Worm (Caenorhabditis elegans) whole organism, L1 larva: ENCODE data around the gene dsl-6.

Source experiments
- C16A3.4 ChIP-seq: fragments of 150-350 bp; optimal IDR thresholded peaks from 2 replicates; lab custom pipeline; 2014; ENCODE audit warnings: missing biosample characterization, missing genetic modification characterization
- C34B4.2 ChIP-seq: sonication (generic microtip); optimal IDR thresholded peaks from 2 replicates; lab custom pipeline; 2017; ENCODE audit warnings: mild to moderate bottlenecking, missing genetic modification characterization, missing compliant biosample characterization
- blmp-1 ChIP-seq: fragments of 150-350 bp; optimal IDR thresholded peaks from 2 replicates; lab custom pipeline; 2014; ENCODE audit warnings: missing biosample characterization, missing genetic modification characterization
- ceh-63 ChIP-seq: fragments of 200-800 bp; sonication (Bioruptor generic); optimal IDR thresholded peaks from 2 replicates; lab custom pipeline; 2018; ENCODE audit warnings: mild to moderate bottlenecking, missing genetic modification characterization, missing compliant biosample characterization
- dpl-1 ChIP-seq, 3 experiments: fragments of 150-350 bp in 2 of 3; sonication (generic microtip) in 1 of 3; optimal IDR thresholded peaks; 2 replicates each; lab custom pipeline; 2014 to 2017; ENCODE audit warnings: missing biosample characterization in 3 of 3, missing genetic modification characterization in 3 of 3, missing genetic modification reagents in 3 of 3
- dsc-1 ChIP-seq: sonication (generic microtip); optimal IDR thresholded peaks from 2 replicates; lab custom pipeline; 2016; ENCODE audit warnings: mild to moderate bottlenecking, missing genetic modification characterization, missing compliant biosample characterization
- efl-1 ChIP-seq, 4 experiments: fragments of 150-350 bp; optimal IDR thresholded peaks in 3 of 4; peaks in 1 of 4; 1 replicate in 1 of 4; 2 replicates in 3 of 4; lab custom pipeline; 2014; ENCODE audit warnings: missing biosample characterization in 2 of 4, missing genetic modification characterization in 2 of 4, missing genetic modification reagents in 2 of 4
- efl-3 ChIP-seq: fragments of 200-800 bp; sonication (Bioruptor generic); optimal IDR thresholded peaks from 2 replicates; lab custom pipeline; 2018; ENCODE audit warnings: mild to moderate bottlenecking, missing genetic modification characterization, missing compliant biosample characterization
- elt-2 ChIP-seq: sonication (generic microtip); optimal IDR thresholded peaks from 2 replicates; lab custom pipeline; 2016; ENCODE audit warnings: missing genetic modification characterization, mild to moderate bottlenecking, inconsistent platforms, missing compliant biosample characterization, missing genetic modification reagents
- fkh-4 ChIP-seq: sonication (generic microtip); optimal IDR thresholded peaks from 2 replicates; lab custom pipeline; 2016; ENCODE audit warnings: missing compliant biosample characterization, missing genetic modification characterization, borderline replicate concordance
- fkh-8 ChIP-seq: sonication (generic microtip); optimal IDR thresholded peaks from 2 replicates; lab custom pipeline; 2016; ENCODE audit warnings: mild to moderate bottlenecking, missing genetic modification characterization, missing compliant biosample characterization
- fos-1 ChIP-seq: fragments of 150-350 bp; optimal IDR thresholded peaks from 2 replicates; lab custom pipeline; 2014; ENCODE audit warnings: missing biosample characterization, missing genetic modification characterization
- hpl-2 ChIP-seq: fragments of 150-350 bp; optimal IDR thresholded peaks from 2 replicates; lab custom pipeline; 2014; ENCODE audit warnings: missing biosample characterization, missing genetic modification reagents, missing genetic modification characterization
- irx-1 ChIP-seq: sonication (generic microtip); optimal IDR thresholded peaks from 2 replicates; lab custom pipeline; 2016; ENCODE audit warnings: missing genetic modification characterization, missing compliant biosample characterization
- lin-13 ChIP-seq: fragments of 150-350 bp; optimal IDR thresholded peaks from 2 replicates; lab custom pipeline; 2014; ENCODE audit warnings: missing biosample characterization, missing genetic modification reagents, missing genetic modification characterization
- lin-14 ChIP-seq: fragments of 200-800 bp; sonication (Bioruptor generic); optimal IDR thresholded peaks from 2 replicates; lab custom pipeline; 2018; ENCODE audit warnings: mild to moderate bottlenecking, missing genetic modification characterization, moderate library complexity, missing compliant biosample characterization
- lin-15B ChIP-seq: fragments of 150-350 bp; sonication (generic microtip); optimal IDR thresholded peaks from 3 replicates; lab custom pipeline; 2014; ENCODE audit warnings: missing biosample characterization, missing genetic modification characterization
- lin-35 ChIP-seq, 2 experiments: fragments of 150-350 bp; optimal IDR thresholded peaks; 2 replicates each; lab custom pipeline; 2014; ENCODE audit warnings: missing biosample characterization in 2 of 2, missing genetic modification characterization in 2 of 2, missing genetic modification reagents in 2 of 2
- lin-39 ChIP-seq: fragments of 150-350 bp; optimal IDR thresholded peaks from 2 replicates; lab custom pipeline; 2014; ENCODE audit warnings: missing biosample characterization, missing genetic modification reagents, missing genetic modification characterization
- mdl-1 ChIP-seq, 2 experiments: fragments of 150-350 bp; optimal IDR thresholded peaks; 2 replicates each; lab custom pipeline; 2014 to 2017; ENCODE audit warnings: missing biosample characterization in 2 of 2, missing genetic modification characterization in 2 of 2, inconsistent platforms in 1 of 2
- mep-1 ChIP-seq: fragments of 150-350 bp; optimal IDR thresholded peaks from 2 replicates; lab custom pipeline; 2014; ENCODE audit warnings: missing biosample characterization, missing genetic modification characterization
- nhr-11 ChIP-seq: fragments of 150-350 bp; optimal IDR thresholded peaks from 2 replicates; lab custom pipeline; 2014; ENCODE audit warnings: missing biosample characterization, missing genetic modification characterization
- nhr-19 ChIP-seq: fragments of 200-800 bp; sonication (Bioruptor generic); conservative IDR thresholded peaks from 2 replicates; pipeline ENCODE4 v1.3.6; 2022; ENCODE audit warnings: missing genetic modification characterization, missing compliant biosample characterization
- nhr-20 ChIP-seq: sonication (generic microtip); optimal IDR thresholded peaks from 2 replicates; lab custom pipeline; 2016; ENCODE audit warnings: mild to moderate bottlenecking, missing genetic modification characterization, missing compliant biosample characterization
- nhr-237 ChIP-seq: fragments of 150-350 bp; optimal IDR thresholded peaks from 2 replicates; lab custom pipeline; 2014; ENCODE audit warnings: missing biosample characterization, missing genetic modification characterization
- nhr-28 ChIP-seq: fragments of 150-350 bp; optimal IDR thresholded peaks from 2 replicates; lab custom pipeline; 2014; ENCODE audit warnings: missing biosample characterization, missing genetic modification characterization
- nhr-71 ChIP-seq: sonication (generic microtip); optimal IDR thresholded peaks from 2 replicates; lab custom pipeline; 2016; ENCODE audit warnings: mild to moderate bottlenecking, missing genetic modification characterization, moderate library complexity, missing compliant biosample characterization
- nhr-76 ChIP-seq: sonication (generic microtip); optimal IDR thresholded peaks from 2 replicates; lab custom pipeline; 2017; ENCODE audit warnings: missing biosample characterization, missing genetic modification characterization
- nhr-85 ChIP-seq: sonication (generic microtip); peaks from one replicate; lab custom pipeline; 2016; ENCODE audit warnings: missing genetic modification characterization, inconsistent platforms, missing compliant biosample characterization
- nhr-90 ChIP-seq: sonication (generic microtip); optimal IDR thresholded peaks from 2 replicates; lab custom pipeline; 2016; ENCODE audit warnings: mild to moderate bottlenecking, missing genetic modification characterization, missing compliant biosample characterization; ENCODE audit not compliant: poor library complexity
- rnt-1 ChIP-seq: sonication (generic microtip); optimal IDR thresholded peaks from 2 replicates; lab custom pipeline; 2016; ENCODE audit warnings: mild to moderate bottlenecking, missing genetic modification characterization, moderate library complexity, missing compliant biosample characterization
- snpc-4 ChIP-seq: fragments of 150-350 bp; optimal IDR thresholded peaks from 2 replicates; lab custom pipeline; 2014; ENCODE audit warnings: missing biosample characterization, missing genetic modification characterization
- snu-23 ChIP-seq: sonication (generic microtip); optimal IDR thresholded peaks from 2 replicates; lab custom pipeline; 2016; ENCODE audit warnings: missing genetic modification characterization, missing compliant biosample characterization
- sox-4 ChIP-seq: sonication (generic microtip); optimal IDR thresholded peaks from 2 replicates; lab custom pipeline; 2016; ENCODE audit warnings: missing genetic modification characterization, missing compliant biosample characterization
- swsn-7 ChIP-seq: sonication (generic microtip); optimal IDR thresholded peaks from 2 replicates; lab custom pipeline; 2016; ENCODE audit warnings: missing genetic modification characterization, missing compliant biosample characterization
- unc-30 ChIP-seq: sonication (generic microtip); optimal IDR thresholded peaks from 2 replicates; lab custom pipeline; 2017; ENCODE audit warnings: missing biosample characterization, missing genetic modification characterization
- unc-86 ChIP-seq: sonication (generic microtip); optimal IDR thresholded peaks from 2 replicates; lab custom pipeline; 2016; ENCODE audit warnings: missing genetic modification characterization, missing compliant biosample characterization
- vab-15 ChIP-seq: sonication (generic microtip); optimal IDR thresholded peaks from 2 replicates; lab custom pipeline; 2017; ENCODE audit warnings: missing genotype, mild to moderate bottlenecking, missing genetic modification characterization, missing compliant biosample characterization
- xbp-1 ChIP-seq: sonication (generic microtip); optimal IDR thresholded peaks from 2 replicates; lab custom pipeline; 2016; ENCODE audit warnings: missing genetic modification characterization, missing compliant biosample characterization
- zip-4 ChIP-seq: fragments of 200-800 bp; sonication (Bioruptor generic); optimal IDR thresholded peaks from 2 replicates; lab custom pipeline; 2018; ENCODE audit warnings: mild to moderate bottlenecking, missing genetic modification characterization, moderate library complexity, missing compliant biosample characterization
- ztf-11 ChIP-seq, 2 experiments: sonication (generic microtip); optimal IDR thresholded peaks; 2 replicates each; lab custom pipeline; 2016 to 2017; ENCODE audit warnings: missing genetic modification characterization in 2 of 2, missing biosample characterization in 1 of 2, missing compliant biosample characterization in 1 of 2

dsl-6 gene

DNA sequence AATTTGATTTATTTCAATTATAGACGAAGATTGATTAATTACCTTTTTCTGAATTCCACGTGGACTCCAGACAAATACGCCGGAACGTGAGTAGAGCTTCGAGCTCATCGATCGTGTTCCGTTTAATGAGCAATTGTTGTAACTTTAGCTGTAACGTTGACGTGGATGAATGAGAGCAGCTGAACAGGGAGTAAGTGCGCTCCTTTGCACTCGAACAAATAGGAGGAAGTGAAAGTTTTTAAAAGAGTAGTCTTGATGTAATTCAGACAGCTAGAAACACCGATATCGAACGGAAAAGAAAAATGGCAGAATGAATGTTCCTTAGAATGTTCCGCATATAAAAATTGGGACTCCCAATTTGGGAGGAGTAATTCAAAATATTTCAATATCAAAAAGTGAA, 26.5 kb downstream of the dsl-6 start, which contains the start of gene sec-31 (continued):
- TF ChIP-seq unc-30 (no peak), lin-15B (tag; lab: Kevin White, UChicago) (no peak), snpc-4 (tag; lab: Kevin White, UChicago) (no peak), efl-3 (no peak), nhr-19 (no peak), nhr-237 (no peak), ztf-11 (tag; optimal IDR thresholded peaks at IDR 0.05; lab: Kevin White, UChicago) (no peak), lin-13 (GFP tag; lab: Kevin White, UChicago) (no peak), lin-39 (tag; lab: Kevin White, UChicago) (no peak), nhr-11 (tag; lab: Kevin White, UChicago) (no peak), lin-35 (GFP tag; optimal IDR thresholded peaks at IDR 0.05; lab: Kevin White, UChicago) (peak; percentile 49 to 85), nhr-28 (no peak), dpl-1 (GFP tag; optimal IDR thresholded peaks at IDR 0.05; lab: Kevin White, UChicago) (peak; percentile 28 to 74 (median 66)), ceh-63 (no peak)

ce11 chrIV:11363806-11364562, 34.1 kb downstream of the dsl-6 start:
- no peak for TF ChIP-seq unc-86 (tag; lab: Kevin White, UChicago)
- no peak for TF ChIP-seq rnt-1
- TF ChIP-seq snu-23 (GFP tag; lab: Kevin White, UChicago) = peak; percentile 8
- peak; percentile 38 for TF ChIP-seq lin-14
- TF ChIP-seq lin-35 (GFP tag; optimal IDR thresholded peaks at IDR 0.05; lab: Kevin White, UChicago) = peak in 1 of 2 experiments; percentile 63
- peak; percentile 22 for TF ChIP-seq nhr-20 (tag; lab: Kevin White, UChicago)
- peak; percentile 34 for TF ChIP-seq mep-1 (tag; lab: Kevin White, UChicago)
- peak; percentile 16 to 29 for TF ChIP-seq efl-1 (optimal IDR thresholded peaks at IDR 0.05; lab: Kevin White, UChicago)
- TF ChIP-seq efl-1 (GFP tag; optimal IDR thresholded peaks at IDR 0.05 in 1 of 2; lab: Kevin White, UChicago) = peak in 1 of 2 experiments; percentile 91
- no peak for TF ChIP-seq C16A3.4
- TF ChIP-seq sox-4 (tag; lab: Kevin White, UChicago) = no peak
- TF ChIP-seq swsn-7 = no peak
- TF ChIP-seq nhr-71 = peak; percentile 17
- TF ChIP-seq nhr-19 = no peak
- TF ChIP-seq nhr-85 = peak; percentile 79
- TF ChIP-seq snpc-4 (tag; lab: Kevin White, UChicago) = no peak
- peak; percentile 2 for TF ChIP-seq nhr-90
- peak; percentile 23 for TF ChIP-seq blmp-1 (tag; lab: Kevin White, UChicago)
- TF ChIP-seq xbp-1 (tag; lab: Kevin White, UChicago) = no peak
- TF ChIP-seq dsc-1 = no peak
- TF ChIP-seq C34B4.2 (tag; lab: Kevin White, UChicago) = no peak
- no peak for TF ChIP-seq lin-39 (tag; lab: Kevin White, UChicago)
- TF ChIP-seq zip-4 = no peak
- TF ChIP-seq fkh-4 (tag; lab: Kevin White, UChicago) = no peak
- TF ChIP-seq elt-2 (tag; lab: Kevin White, UChicago) = no peak
- TF ChIP-seq hpl-2 (GFP tag; lab: Kevin White, UChicago) = peak; percentile 43

- TF ChIP-seq nhr-28 (no peak), nhr-85 (peak; percentile 7)
- TF ChIP-seq, all 84 proteins: peak for 1
Observed at ce11 chrIV:11361409-11361808, 36.7 kb downstream of the dsl-6 start, which contains the start of gene T01G1.4. TSS of gene T01G1.4 (minus strand) at chrIV:11361509.

DNA sequence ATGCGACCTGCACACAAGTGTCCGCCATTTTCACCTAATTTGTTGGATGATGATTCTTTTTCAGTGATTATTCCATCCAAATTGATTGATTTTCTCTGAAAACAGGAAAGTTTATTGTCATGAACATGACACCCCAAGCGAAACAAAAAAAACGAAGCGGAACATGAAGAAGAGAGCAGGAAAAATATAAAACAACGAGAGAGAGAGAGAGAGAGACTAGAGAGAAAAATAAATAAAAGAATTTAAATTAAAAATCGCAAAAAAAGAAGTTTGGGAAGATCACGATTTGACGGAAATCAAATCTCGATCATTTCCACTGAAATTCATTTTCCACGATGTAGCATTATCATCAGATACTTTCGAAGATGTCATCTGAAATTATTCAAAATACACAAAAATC, 38.3 kb downstream of the dsl-6 start, which contains the start of gene klp-12:
klp-12 (minus strand) TSS at position 101 of the 400 bp plus-strand sequence.
- TF ChIP-seq vab-15 = no peak
- no peak for TF ChIP-seq mdl-1 (tag; optimal IDR thresholded peaks at IDR 0.05; lab: Kevin White, UChicago)
- no peak for TF ChIP-seq swsn-7
- no peak for TF ChIP-seq efl-1 (optimal IDR thresholded peaks at IDR 0.05; lab: Kevin White, UChicago)
- no peak for TF ChIP-seq efl-1 (GFP tag; optimal IDR thresholded peaks at IDR 0.05 in 1 of 2; lab: Kevin White, UChicago)
- TF ChIP-seq fos-1 (tag; lab: Kevin White, UChicago) = no peak
- TF ChIP-seq fkh-8 = no peak
- no peak for TF ChIP-seq nhr-76 (tag; lab: Kevin White, UChicago)
- TF ChIP-seq mep-1 (tag; lab: Kevin White, UChicago) = no peak
- TF ChIP-seq irx-1 (tag; lab: Kevin White, UChicago) = no peak
